Worm (Caenorhabditis elegans) whole organism, L1 larva: ENCODE data around the gene K07C11.10.

Source experiments
- C16A3.4 ChIP-seq: fragments of 150-350 bp; optimal IDR thresholded peaks from 2 replicates; lab custom pipeline; 2014; ENCODE audit warnings: missing biosample characterization, missing genetic modification characterization
- alr-1 ChIP-seq: fragments of 200-800 bp; sonication (Bioruptor generic); optimal IDR thresholded peaks from 2 replicates; lab custom pipeline; 2018; ENCODE audit warnings: borderline replicate concordance, mild to moderate bottlenecking, missing genetic modification characterization, missing compliant biosample characterization
- egl-27 ChIP-seq, 2 experiments: fragments of 150-350 bp in 1 of 2; sonication (generic microtip); optimal IDR thresholded peaks; 3 replicates each; lab custom pipeline; 2017 to 2018; ENCODE audit warnings: missing biosample characterization in 2 of 2, missing genetic modification characterization in 2 of 2, missing genetic modification reagents in 2 of 2
- jun-1 ChIP-seq: fragments of 150-350 bp; optimal IDR thresholded peaks from 2 replicates; lab custom pipeline; 2014; ENCODE audit warnings: missing biosample characterization, missing genetic modification reagents, missing genetic modification characterization
- nhr-237 ChIP-seq: fragments of 150-350 bp; optimal IDR thresholded peaks from 2 replicates; lab custom pipeline; 2014; ENCODE audit warnings: missing biosample characterization, missing genetic modification characterization
- pag-3 ChIP-seq: sonication (generic microtip); optimal IDR thresholded peaks from 2 replicates; lab custom pipeline; 2017; ENCODE audit warnings: missing genetic modification characterization, mild to moderate bottlenecking, missing compliant biosample characterization, antibody characterized with exemption, borderline replicate concordance; ENCODE audit not compliant: insufficient read depth
- pax-3 ChIP-seq: fragments of 200-800 bp; sonication (Bioruptor generic); optimal IDR thresholded peaks from 2 replicates; lab custom pipeline; 2018; ENCODE audit warnings: mild to moderate bottlenecking, missing genetic modification characterization, moderate library complexity, missing compliant biosample characterization

ce11 chrV:8223417-8223816, 3.3 kb downstream of the K07C11.10 start:
- TF ChIP-seq alr-1 (tag; lab: Kevin White, UChicago) (no peak), pax-3 (no peak), pag-3 (tag; lab: Kevin White, UChicago) (no peak), C16A3.4 (no peak), jun-1 (tag; lab: Kevin White, UChicago) (no peak), egl-27 (tag; optimal IDR thresholded peaks at IDR 0.05; lab: Kevin White, UChicago) (no peak), nhr-237 (tag; lab: Kevin White, UChicago) (no peak)
